Worm (Caenorhabditis elegans) whole organism, young adult: Measurements from ENCODE around the gene F02D8.4.
A peak's percentile ranks its signal among the peaks of the same experiment; 100 is the strongest.

ENCODE experiments used
- B0019.2 ChIP-seq: fragments of 200-800 bp; sonication (Bioruptor generic); conservative IDR thresholded peaks from 2 replicates; pipeline ENCODE4 v1.3.6; 2022; ENCODE audit warnings: missing genetic modification reagents, missing genetic modification characterization, missing compliant biosample characterization
- B0261.1 ChIP-seq: sonication (generic microtip); optimal IDR thresholded peaks from 2 replicates; lab custom pipeline; 2016; ENCODE audit warnings: mild to moderate bottlenecking, missing genetic modification characterization, moderate library complexity, missing compliant biosample characterization
- D2030.7 ChIP-seq: fragments of 200-800 bp; sonication (Bioruptor generic); IDR thresholded peaks from 2 replicates; pipeline ENCODE4 v1.3.6; 2022; ENCODE audit warnings: missing genetic modification reagents, missing genetic modification characterization, missing compliant biosample characterization
- F22D6.2 ChIP-seq: sonication (generic microtip); optimal IDR thresholded peaks from 2 replicates; lab custom pipeline; 2016; ENCODE audit warnings: mild to moderate bottlenecking, missing genetic modification characterization, missing compliant biosample characterization
- F23B12.7 ChIP-seq: sonication (generic microtip); optimal IDR thresholded peaks from 2 replicates; lab custom pipeline; 2017; ENCODE audit warnings: missing genetic modification characterization, mild to moderate bottlenecking, missing compliant biosample characterization, antibody characterized with exemption, moderate library complexity; ENCODE audit not compliant: insufficient read depth
- F33H1.4 ChIP-seq: fragments of 200-800 bp; sonication (Bioruptor generic); IDR thresholded peaks from 2 replicates; pipeline ENCODE4 v1.3.6; 2022; ENCODE audit warnings: missing genetic modification reagents, missing genetic modification characterization, missing compliant biosample characterization
- F37B4.10 ChIP-seq: fragments of 200-800 bp; sonication (Bioruptor generic); IDR thresholded peaks from 2 replicates; pipeline ENCODE4 v1.3.6; 2022; ENCODE audit warnings: missing genetic modification characterization, missing compliant biosample characterization
- F49E8.2 ChIP-seq: sonication (generic microtip); optimal IDR thresholded peaks from 3 replicates; lab custom pipeline; 2017; ENCODE audit warnings: missing genetic modification characterization, mild to moderate bottlenecking, missing compliant biosample characterization, antibody characterized with exemption, moderate library complexity; ENCODE audit not compliant: insufficient read depth
- Y53G8AR.9 ChIP-seq: fragments of 200-800 bp; sonication (Bioruptor generic); conservative IDR thresholded peaks from 2 replicates; pipeline ENCODE4 v1.3.6; 2022; ENCODE audit warnings: missing genetic modification reagents, missing genetic modification characterization, missing compliant biosample characterization
- Y56A3A.18 ChIP-seq: fragments of 200-800 bp; sonication (Bioruptor generic); IDR thresholded peaks from 2 replicates; pipeline ENCODE4 v1.3.6; 2022; ENCODE audit warnings: missing genetic modification reagents, missing genetic modification characterization, missing compliant biosample characterization
- Y79H2A.3 ChIP-seq: fragments of 200-800 bp; sonication (Bioruptor generic); conservative IDR thresholded peaks from 2 replicates; pipeline ENCODE4 v1.3.6; 2022; ENCODE audit warnings: missing genetic modification reagents, missing genetic modification characterization, missing compliant biosample characterization
- ZK185.1 ChIP-seq: sonication (generic microtip); optimal IDR thresholded peaks from 2 replicates; lab custom pipeline; 2016; ENCODE audit warnings: mild to moderate bottlenecking, missing genetic modification characterization, missing compliant biosample characterization; ENCODE audit not compliant: poor library complexity, severe bottlenecking
- atf-7 ChIP-seq: sonication (generic microtip); optimal IDR thresholded peaks from 2 replicates; lab custom pipeline; 2017; ENCODE audit warnings: mild to moderate bottlenecking, missing genetic modification characterization, missing compliant biosample characterization
- athp-1 ChIP-seq: sonication (generic microtip); optimal IDR thresholded peaks from 2 replicates; lab custom pipeline; 2017; ENCODE audit warnings: mild to moderate bottlenecking, missing genetic modification characterization, missing compliant biosample characterization
- attf-6 ChIP-seq: fragments of 200-800 bp; sonication (Bioruptor generic); IDR thresholded peaks from 2 replicates; pipeline ENCODE4 v1.3.6; 2022; ENCODE audit warnings: missing genetic modification reagents, missing genetic modification characterization, missing compliant biosample characterization
- bed-2 ChIP-seq: fragments of 200-800 bp; sonication (Bioruptor generic); IDR thresholded peaks from 2 replicates; pipeline ENCODE4 v1.3.6; 2022; ENCODE audit warnings: missing genetic modification reagents, missing genetic modification characterization, missing compliant biosample characterization
- ceh-100 ChIP-seq: fragments of 200-800 bp; sonication (Bioruptor generic); IDR thresholded peaks from 2 replicates; pipeline ENCODE4 v1.3.6; 2022; ENCODE audit warnings: missing genetic modification reagents, missing genetic modification characterization, missing compliant biosample characterization
- ceh-91 ChIP-seq: fragments of 200-800 bp; sonication (Bioruptor generic); IDR thresholded peaks from 2 replicates; pipeline ENCODE4 v1.3.6; 2022; ENCODE audit warnings: missing genetic modification reagents, missing genetic modification characterization, missing compliant biosample characterization
- die-1 ChIP-seq: sonication (generic microtip); optimal IDR thresholded peaks from 2 replicates; lab custom pipeline; 2016; ENCODE audit warnings: missing genotype, mild to moderate bottlenecking, missing genetic modification characterization, missing compliant biosample characterization
- dox-1 ChIP-seq: fragments of 200-800 bp; sonication (Bioruptor generic); IDR thresholded peaks from 2 replicates; pipeline ENCODE4 v1.3.6; 2022; ENCODE audit warnings: missing genetic modification reagents, missing genetic modification characterization, missing compliant biosample characterization
- efl-1 ChIP-seq: fragments of 150-350 bp; optimal IDR thresholded peaks from 2 replicates; lab custom pipeline; 2014; ENCODE audit warnings: missing biosample characterization, missing genetic modification reagents, missing genetic modification characterization
- ekl-4 ChIP-seq: fragments of 200-800 bp; sonication (Bioruptor generic); IDR thresholded peaks from 2 replicates; pipeline ENCODE4 v1.3.6; 2022; ENCODE audit warnings: missing genetic modification reagents, missing genetic modification characterization, missing compliant biosample characterization
- him-1 ChIP-seq: sonication (generic microtip); optimal IDR thresholded peaks from 2 replicates; lab custom pipeline; 2016; ENCODE audit warnings: missing genotype, missing genetic modification reagents, missing genetic modification characterization, missing compliant biosample characterization
- hmg-1.2 ChIP-seq: fragments of 200-800 bp; sonication (Bioruptor generic); IDR thresholded peaks from 2 replicates; pipeline ENCODE4 v1.3.6; 2022; ENCODE audit warnings: missing genetic modification reagents, missing genetic modification characterization, missing compliant biosample characterization
- hrde-1 ChIP-seq: sonication (generic microtip); optimal IDR thresholded peaks from 2 replicates; lab custom pipeline; 2016; ENCODE audit warnings: missing genetic modification characterization, mild to moderate bottlenecking, missing compliant biosample characterization, moderate library complexity, missing genotype, missing genetic modification reagents, borderline replicate concordance
- hsf-1 ChIP-seq: fragments of 200-800 bp; sonication (Bioruptor generic); IDR thresholded peaks from 2 replicates; pipeline ENCODE4 v1.3.6; 2022; ENCODE audit warnings: missing genetic modification reagents, missing genetic modification characterization, missing compliant biosample characterization
- lag-1 ChIP-seq: fragments of 200-800 bp; sonication (Bioruptor generic); IDR thresholded peaks from 2 replicates; pipeline ENCODE4 v1.3.6; 2022; ENCODE audit warnings: missing genetic modification reagents, missing genetic modification characterization, missing compliant biosample characterization
- lin-54 ChIP-seq: fragments of 200-800 bp; sonication (Bioruptor generic); optimal IDR thresholded peaks from 2 replicates; lab custom pipeline; 2018; ENCODE audit warnings: mild to moderate bottlenecking, missing genetic modification characterization, missing compliant biosample characterization
- lir-1 ChIP-seq: fragments of 200-800 bp; sonication (Bioruptor generic); conservative IDR thresholded peaks from 2 replicates; pipeline ENCODE4 v1.3.6; 2022; ENCODE audit warnings: missing genetic modification reagents, missing genetic modification characterization, missing compliant biosample characterization
- lsl-1 ChIP-seq: fragments of 200-800 bp; sonication (Bioruptor generic); optimal IDR thresholded peaks from 2 replicates; lab custom pipeline; 2018; ENCODE audit warnings: mild to moderate bottlenecking, missing genetic modification characterization, moderate library complexity, missing compliant biosample characterization
- lsy-27 ChIP-seq: sonication (generic microtip); optimal IDR thresholded peaks from 2 replicates; lab custom pipeline; 2017; ENCODE audit warnings: missing genetic modification characterization, mild to moderate bottlenecking, missing compliant biosample characterization, antibody characterized with exemption, missing genotype, borderline replicate concordance; ENCODE audit not compliant: insufficient read depth
- madf-6 ChIP-seq: fragments of 200-800 bp; sonication (Bioruptor generic); IDR thresholded peaks from 2 replicates; pipeline ENCODE4 v1.3.6; 2022; ENCODE audit warnings: missing genetic modification reagents, missing genetic modification characterization, missing compliant biosample characterization
- mcd-1 ChIP-seq: fragments of 200-800 bp; sonication (Bioruptor generic); IDR thresholded peaks from 2 replicates; pipeline ENCODE4 v1.3.6; 2022; ENCODE audit warnings: missing genetic modification reagents, missing genetic modification characterization, missing compliant biosample characterization
- nfyb-1 ChIP-seq: fragments of 200-800 bp; sonication (Bioruptor generic); IDR thresholded peaks from 2 replicates; pipeline ENCODE4 v1.3.6; 2022; ENCODE audit warnings: missing genetic modification reagents, missing genetic modification characterization, missing compliant biosample characterization
- nhr-179 ChIP-seq: sonication (generic microtip); optimal IDR thresholded peaks from 2 replicates; lab custom pipeline; 2016; ENCODE audit warnings: mild to moderate bottlenecking, missing genetic modification characterization, missing compliant biosample characterization
- nhr-80 ChIP-seq: sonication (generic microtip); optimal IDR thresholded peaks from 2 replicates; lab custom pipeline; 2016; ENCODE audit warnings: missing genetic modification characterization, missing compliant biosample characterization
- rcor-1 ChIP-seq: fragments of 200-800 bp; sonication (Bioruptor generic); IDR thresholded peaks from 2 replicates; pipeline ENCODE4 v1.3.6; 2022; ENCODE audit warnings: missing genetic modification reagents, missing genetic modification characterization, missing compliant biosample characterization
- rpc-1 ChIP-seq, 2 experiments: fragments of 150-350 bp in 1 of 2; sonication (generic microtip) in 1 of 2; optimal IDR thresholded peaks; 2 replicates each; lab custom pipeline; 2014 to 2018; ENCODE audit warnings: missing biosample characterization in 1 of 2, missing genetic modification characterization in 1 of 2, missing genetic modification reagents in 1 of 2, missing genotype in 1 of 2
- snpc-1.1 ChIP-seq: sonication (generic microtip); optimal IDR thresholded peaks from 2 replicates; lab custom pipeline; 2017; ENCODE audit warnings: missing genetic modification characterization, mild to moderate bottlenecking, missing compliant biosample characterization, antibody characterized with exemption, moderate library complexity, missing genotype, missing genetic modification reagents; ENCODE audit not compliant: insufficient read depth
- snpc-1.3 ChIP-seq: sonication (generic microtip); optimal IDR thresholded peaks from 2 replicates; lab custom pipeline; 2017; ENCODE audit warnings: missing genetic modification characterization, mild to moderate bottlenecking, missing compliant biosample characterization, antibody characterized with exemption, moderate library complexity, missing genotype, missing genetic modification reagents; ENCODE audit not compliant: insufficient read depth
- tbx-9 ChIP-seq: sonication (generic microtip); optimal IDR thresholded peaks from 2 replicates; lab custom pipeline; 2016; ENCODE audit warnings: borderline replicate concordance, missing genetic modification characterization, inconsistent platforms, missing compliant biosample characterization
- tlf-1 ChIP-seq: fragments of 200-800 bp; sonication (Bioruptor generic); optimal IDR thresholded peaks from 2 replicates; lab custom pipeline; 2018; ENCODE audit warnings: mild to moderate bottlenecking, missing genetic modification characterization, missing compliant biosample characterization
- xnd-1 ChIP-seq: sonication (generic microtip); optimal IDR thresholded peaks from 2 replicates; lab custom pipeline; 2016; ENCODE audit warnings: missing genotype, missing genetic modification reagents, missing genetic modification characterization, missing compliant biosample characterization
- ztf-28 ChIP-seq: fragments of 200-800 bp; sonication (Bioruptor generic); IDR thresholded peaks from 2 replicates; pipeline ENCODE4 v1.3.6; 2022; ENCODE audit warnings: missing genetic modification reagents, missing genetic modification characterization, missing compliant biosample characterization

F02D8.4 gene

ce11 chrV:15023544-15023943, 38.9 kb downstream of the F02D8.4 start, which contains the start of gene F14H8.4:
Gene F14H8.4, plus strand, starts transcription at chrV:15023844.
- no peak for TF ChIP-seq Y79H2A.3 (GFP tag; lab: Robert Waterston, UW)
- no peak for TF ChIP-seq Y56A3A.18 (GFP tag; lab: Robert Waterston, UW)
- TF ChIP-seq ztf-28 (GFP tag; lab: Robert Waterston, UW), result no peak
- no peak for TF ChIP-seq lir-1 (GFP tag; lab: Robert Waterston, UW)
- TF ChIP-seq bed-2 (GFP tag; lab: Robert Waterston, UW), result no peak

ce11 chrV:15028896-15029519, 44.3 kb downstream of the F02D8.4 start, which contains the start of gene F14H8.8:
Gene F14H8.8, plus strand, starts transcription at chrV:15029469.
- TF ChIP-seq F23B12.7 (tag; lab: Kevin White, UChicago), result peak; percentile 33
- TF ChIP-seq B0019.2 (GFP tag; lab: Robert Waterston, UW), result no peak
- TF ChIP-seq xnd-1 (tag; lab: Kevin White, UChicago), result peak; percentile 46
- peak; percentile 54 for TF ChIP-seq efl-1 (GFP tag; lab: Kevin White, UChicago)
- TF ChIP-seq die-1 (tag; lab: Kevin White, UChicago), result peak; percentile 4
- TF ChIP-seq ceh-100, result peak; percentile 60
- peak; percentile 77; the same call in 1 of the 2 replicates for TF ChIP-seq ekl-4 (GFP tag; lab: Robert Waterston, UW)
- no peak for TF ChIP-seq F37B4.10 (GFP tag; lab: Robert Waterston, UW)
- peak; percentile 37; the same call in 1 of the 2 replicates for TF ChIP-seq ceh-91 (GFP tag; lab: Robert Waterston, UW)
- peak; percentile 59; the same call in 1 of the 2 replicates for TF ChIP-seq Y53G8AR.9 (GFP tag; lab: Robert Waterston, UW)
- TF ChIP-seq D2030.7 (GFP tag; lab: Robert Waterston, UW), result peak; percentile 73
- peak; percentile 2 for TF ChIP-seq ZK185.1 (tag; lab: Kevin White, UChicago)
- no peak for TF ChIP-seq F22D6.2 (tag; lab: Kevin White, UChicago)
- TF ChIP-seq lag-1 (GFP tag; lab: Robert Waterston, UW), result no peak
- peak; percentile 97 for TF ChIP-seq snpc-1.1 (tag; lab: Kevin White, UChicago)
- TF ChIP-seq nhr-80 (tag; lab: Kevin White, UChicago), result no peak
- TF ChIP-seq nhr-179, result no peak
- peak; percentile 64 for TF ChIP-seq F49E8.2 (tag; lab: Kevin White, UChicago)
- TF ChIP-seq F33H1.4 (GFP tag; lab: Robert Waterston, UW), result peak; percentile 65
- TF ChIP-seq him-1 (tag; lab: Kevin White, UChicago), result peak; percentile 93
- TF ChIP-seq hmg-1.2 (GFP tag; lab: Robert Waterston, UW), result peak; percentile 73
- peak; percentile 75 for TF ChIP-seq hsf-1 (GFP tag; lab: Robert Waterston, UW)
- peak; percentile 80 for TF ChIP-seq lsl-1 (GFP tag; lab: Kevin White, UChicago)
- TF ChIP-seq lin-54 (GFP tag; lab: Kevin White, UChicago), result peak; percentile 47
- peak; percentile 72 for TF ChIP-seq mcd-1 (GFP tag; lab: Robert Waterston, UW)
- TF ChIP-seq lsy-27, result no peak
- TF ChIP-seq attf-6 (GFP tag; lab: Robert Waterston, UW), result peak; percentile 72
- no peak for TF ChIP-seq bed-2 (GFP tag; lab: Robert Waterston, UW)
- peak; percentile 79 for TF ChIP-seq dox-1
- no peak for TF ChIP-seq tbx-9 (tag; lab: Kevin White, UChicago)
- TF ChIP-seq madf-6, result peak; percentile 88
- peak; percentile 93 for TF ChIP-seq snpc-1.3 (tag; lab: Kevin White, UChicago)
- peak; percentile 30 for TF ChIP-seq tlf-1
- no peak for TF ChIP-seq rpc-1 (optimal IDR thresholded peaks at IDR 0.05; lab: Kevin White, UChicago)
- peak; percentile 13 for TF ChIP-seq rpc-1 (tag; optimal IDR thresholded peaks at IDR 0.05; lab: Kevin White, UChicago)
- TF ChIP-seq athp-1 (tag; lab: Kevin White, UChicago), result peak; percentile 15
- peak; percentile 14 for TF ChIP-seq B0261.1 (tag; lab: Kevin White, UChicago)
- TF ChIP-seq rcor-1, result peak; percentile 80
- TF ChIP-seq atf-7 (tag; lab: Kevin White, UChicago), result no peak
- TF ChIP-seq hrde-1 (tag; lab: Kevin White, UChicago), result peak; percentile 3
- TF ChIP-seq nfyb-1, result 0 out of 2 replicates have a peak, but pooled peaks have one; percentile 15
